Fruit fly (Drosophila melanogaster) whole organism, adult: ENCODE results near the gene CG15927.
A peak's percentile ranks its signal among the peaks of the same experiment; 100 is the strongest.

Experiments
- CG11617 ChIP-seq: fragments of 200-800 bp; sonication (Bioruptor generic); optimal IDR thresholded peaks from 2 replicates; lab custom pipeline; 2017; ENCODE audit warnings: mild to moderate bottlenecking, missing biosample characterization, missing genetic modification reagents, missing genetic modification characterization
- CG12768 ChIP-seq: fragments of 200-800 bp; sonication (Bioruptor generic); optimal IDR thresholded peaks from 2 replicates; lab custom pipeline; 2017; ENCODE audit warnings: missing biosample characterization, missing genetic modification characterization, mild to moderate bottlenecking, moderate library complexity, missing genetic modification reagents
- CG14711 ChIP-seq: fragments of 200-800 bp; sonication (Bioruptor generic); optimal IDR thresholded peaks from 2 replicates; lab custom pipeline; 2018; ENCODE audit warnings: missing biosample characterization, mild to moderate bottlenecking, missing genetic modification characterization, moderate library complexity
- CG1620 ChIP-seq: fragments of 200-800 bp; sonication (Bioruptor generic); optimal IDR thresholded peaks from 2 replicates; lab custom pipeline; 2016; ENCODE audit warnings: missing biosample characterization, missing genetic modification characterization
- CG33017 ChIP-seq: fragments of 200-800 bp; sonication (Bioruptor generic); optimal IDR thresholded peaks from 2 replicates; lab custom pipeline; 2018; ENCODE audit warnings: missing biosample characterization, mild to moderate bottlenecking, missing genetic modification characterization, moderate library complexity
- CG5204 ChIP-seq: fragments of 200-800 bp; sonication (Bioruptor generic); optimal IDR thresholded peaks from 2 replicates; lab custom pipeline; 2016; ENCODE audit warnings: missing biosample characterization, missing genetic modification characterization
- CG7045 ChIP-seq: fragments of 200-800 bp; sonication (Bioruptor generic); optimal IDR thresholded peaks from 2 replicates; lab custom pipeline; 2017; ENCODE audit warnings: missing biosample characterization, mild to moderate bottlenecking, missing genetic modification characterization
- CG7101 ChIP-seq: fragments of 200-800 bp; sonication (Bioruptor generic); optimal IDR thresholded peaks from 2 replicates; lab custom pipeline; 2018; ENCODE audit warnings: missing biosample characterization, mild to moderate bottlenecking, missing genetic modification characterization, moderate library complexity
- Clk ChIP-seq: fragments of 200-800 bp; sonication (Bioruptor generic); optimal IDR thresholded peaks from 2 replicates; lab custom pipeline; 2017; ENCODE audit warnings: missing biosample characterization, missing genetic modification characterization
- Crg-1 ChIP-seq: fragments of 200-800 bp; sonication (Bioruptor generic); optimal IDR thresholded peaks from 2 replicates; lab custom pipeline; 2016; ENCODE audit warnings: missing biosample characterization, missing genetic modification characterization
- Hr96 ChIP-seq: fragments of 200-800 bp; sonication (Bioruptor generic); optimal IDR thresholded peaks from 2 replicates; lab custom pipeline; 2016; ENCODE audit warnings: missing biosample characterization, missing genetic modification characterization
- Mnt ChIP-seq: fragments of 200-800 bp; sonication (Bioruptor generic); optimal IDR thresholded peaks from 2 replicates; lab custom pipeline; 2016; ENCODE audit warnings: missing biosample characterization, mild to moderate bottlenecking, missing genetic modification characterization
- bab1 ChIP-seq: fragments of 200-800 bp; sonication (Bioruptor generic); optimal IDR thresholded peaks from 3 replicates; lab custom pipeline; 2019; ENCODE audit warnings: missing biosample characterization, mild to moderate bottlenecking, missing genetic modification characterization, moderate library complexity
- cic ChIP-seq: fragments of 200-800 bp; sonication (Bioruptor generic); optimal IDR thresholded peaks from 2 replicates; lab custom pipeline; 2017; ENCODE audit warnings: missing biosample characterization, mild to moderate bottlenecking, missing genetic modification characterization, moderate library complexity
- cnc ChIP-seq, 2 experiments: fragments of >200 bp; optimal IDR thresholded peaks; 2 replicates each; lab custom pipeline; 2017
- kay ChIP-seq: fragments of 200-800 bp; sonication (Bioruptor generic); peaks from one replicate; lab custom pipeline; 2016; ENCODE audit warnings: missing biosample characterization, missing genetic modification characterization, borderline replicate concordance
- ovo ChIP-seq: fragments of 200-800 bp; sonication (Bioruptor generic); optimal IDR thresholded peaks from 2 replicates; lab custom pipeline; 2016; ENCODE audit warnings: missing biosample characterization, missing genetic modification characterization
- pad ChIP-seq: fragments of 200-800 bp; sonication (Bioruptor generic); optimal IDR thresholded peaks from 3 replicates; lab custom pipeline; 2017; ENCODE audit warnings: missing biosample characterization, missing genetic modification characterization, mild to moderate bottlenecking, moderate library complexity, missing genetic modification reagents
- tj ChIP-seq: fragments of 200-800 bp; sonication (Bioruptor generic); optimal IDR thresholded peaks from 3 replicates; lab custom pipeline; 2017; ENCODE audit warnings: missing biosample characterization, mild to moderate bottlenecking, missing genetic modification characterization, moderate library complexity
- toe ChIP-seq: fragments of 200-800 bp; sonication (Bioruptor generic); optimal IDR thresholded peaks from 2 replicates; lab custom pipeline; 2016; ENCODE audit warnings: missing biosample characterization, missing genetic modification characterization

Gene CG15927

dm6 chrX:12470187-12470931 lies 15.8 kb downstream of the CG15927 start:
- no peak for TF ChIP-seq Crg-1 (GFP tag; lab: Kevin White, UChicago)
- no peak for TF ChIP-seq kay (GFP tag; lab: Kevin White, UChicago)
- peak; percentile 72 for TF ChIP-seq ovo (GFP tag; lab: Kevin White, UChicago)
- peak; percentile 60 for TF ChIP-seq CG7101 (tag; lab: Kevin White, UChicago)
- peak; percentile 53 for TF ChIP-seq CG11617 (GFP tag; lab: Kevin White, UChicago)
- TF ChIP-seq bab1 (GFP tag; lab: Kevin White, UChicago): peak; percentile 29
- no peak for TF ChIP-seq CG5204 (GFP tag; lab: Kevin White, UChicago)
- peak; percentile 4 for TF ChIP-seq cic
- peak; percentile 13 for TF ChIP-seq toe
- TF ChIP-seq CG7045 (GFP tag; lab: Kevin White, UChicago): peak; percentile 39
- peak; percentile 19 for TF ChIP-seq CG12768
- peak; percentile 90 for TF ChIP-seq CG14711 (tag; lab: Kevin White, UChicago)
- TF ChIP-seq CG1620: peak; percentile 6
- TF ChIP-seq pad (GFP tag; lab: Kevin White, UChicago): peak; percentile 91

- no peak for TF ChIP-seq CG11617 (GFP tag; lab: Kevin White, UChicago)
- TF ChIP-seq bab1 (GFP tag; lab: Kevin White, UChicago): no peak
- TF ChIP-seq CG7101 (tag; lab: Kevin White, UChicago): no peak
- peak; percentile 65 for TF ChIP-seq CG14711 (tag; lab: Kevin White, UChicago)
- no peak for TF ChIP-seq CG5204 (GFP tag; lab: Kevin White, UChicago)
Measured at dm6 chrX:12471408-12471807, 16.9 kb downstream of the CG15927 start.

DNA sequence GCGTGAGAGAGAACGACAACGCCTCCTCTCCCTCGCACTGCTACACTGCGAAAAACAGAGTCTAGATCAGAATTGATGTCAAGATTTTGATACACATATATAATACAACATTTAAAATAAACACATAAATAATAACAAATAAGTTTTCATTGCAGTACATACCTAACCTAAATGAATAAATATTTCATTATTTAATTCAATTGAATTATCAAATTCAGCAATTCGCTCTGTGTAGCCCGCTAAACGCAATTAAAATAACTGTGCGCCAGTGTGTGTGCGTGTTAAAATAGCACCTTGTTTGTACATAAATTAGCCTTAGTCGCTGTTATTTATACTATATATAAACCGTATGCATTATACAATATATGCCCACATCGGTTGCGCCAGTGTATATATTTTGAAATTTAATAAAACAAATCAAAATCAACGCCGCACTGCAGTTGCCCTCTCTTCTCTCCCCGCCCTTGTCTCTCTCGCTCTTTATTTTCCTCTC lies 17.8 kb downstream of the CG15927 start:
- peak; percentile 65 for TF ChIP-seq kay (GFP tag; lab: Kevin White, UChicago)
- TF ChIP-seq CG5204 (GFP tag; lab: Kevin White, UChicago): peak; percentile 85
- TF ChIP-seq CG7101 (tag; lab: Kevin White, UChicago): peak; percentile 98
- peak; percentile 95 for TF ChIP-seq CG14711 (tag; lab: Kevin White, UChicago)
- TF ChIP-seq ovo (GFP tag; lab: Kevin White, UChicago): peak; percentile 85
- peak; percentile 98 for TF ChIP-seq bab1 (GFP tag; lab: Kevin White, UChicago)
- no peak for TF ChIP-seq cnc (optimal IDR thresholded peaks at IDR 0.05; lab: Kevin White, UChicago)
- TF ChIP-seq Clk (GFP tag; lab: Kevin White, UChicago): peak; percentile 87
- TF ChIP-seq CG1620: peak; percentile 90
- peak; percentile 86 for TF ChIP-seq Mnt (GFP tag; lab: Kevin White, UChicago)
- TF ChIP-seq pad (GFP tag; lab: Kevin White, UChicago): peak; percentile 88
- peak; percentile 79 for TF ChIP-seq toe
- TF ChIP-seq tj (GFP tag; lab: Kevin White, UChicago): peak; percentile 87
- peak; percentile 82 for TF ChIP-seq Crg-1 (GFP tag; lab: Kevin White, UChicago)
- peak; percentile 92 for TF ChIP-seq CG12768
- peak; percentile 96 for TF ChIP-seq CG33017 (tag; lab: Kevin White, UChicago)
- TF ChIP-seq cic: peak; percentile 78
- peak; percentile 97 for TF ChIP-seq CG11617 (GFP tag; lab: Kevin White, UChicago)
- peak; percentile 93 for TF ChIP-seq CG7045 (GFP tag; lab: Kevin White, UChicago)
- peak; percentile 78 for TF ChIP-seq Hr96 (GFP tag; lab: Kevin White, UChicago)

DNA sequence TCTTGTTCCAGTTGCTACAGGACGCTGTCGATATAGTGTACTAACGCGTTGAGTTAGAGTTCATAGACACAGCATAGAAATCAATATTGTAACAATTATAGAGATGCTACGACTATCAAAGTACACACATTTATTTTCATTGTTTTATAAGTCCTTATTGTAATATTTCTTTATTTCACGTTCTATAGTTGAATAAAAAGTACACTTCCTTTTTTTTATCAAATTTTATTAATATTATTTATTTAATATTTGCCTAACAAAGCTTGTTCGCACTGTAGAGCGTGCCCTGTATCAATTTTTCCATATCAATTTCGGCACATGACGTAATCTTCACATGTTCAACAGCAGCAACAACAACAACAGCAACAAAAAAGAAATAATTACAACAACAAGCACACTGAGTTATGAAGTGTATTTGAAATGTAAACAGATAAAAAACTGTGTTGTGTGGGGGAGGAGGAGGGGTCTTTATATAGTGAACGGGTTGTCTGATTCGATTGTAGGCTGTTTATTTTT lies 19.5 kb downstream of the CG15927 start:
- TF ChIP-seq cnc (optimal IDR thresholded peaks at IDR 0.05; lab: Kevin White, UChicago) (no peak), CG11617 (GFP tag; lab: Kevin White, UChicago) (peak; percentile 33), cic (peak; percentile 10), CG1620 (no peak), toe (no peak), tj (GFP tag; lab: Kevin White, UChicago) (peak; percentile 17), Mnt (GFP tag; lab: Kevin White, UChicago) (peak; percentile 34), CG5204 (GFP tag; lab: Kevin White, UChicago) (no peak), bab1 (GFP tag; lab: Kevin White, UChicago) (no peak), Crg-1 (GFP tag; lab: Kevin White, UChicago) (no peak), CG14711 (tag; lab: Kevin White, UChicago) (peak; percentile 49), kay (GFP tag; lab: Kevin White, UChicago) (no peak), Clk (GFP tag; lab: Kevin White, UChicago) (no peak), Hr96 (GFP tag; lab: Kevin White, UChicago) (no peak), ovo (GFP tag; lab: Kevin White, UChicago) (peak; percentile 4), pad (GFP tag; lab: Kevin White, UChicago) (no peak), CG7101 (tag; lab: Kevin White, UChicago) (peak; percentile 60), CG7045 (GFP tag; lab: Kevin White, UChicago) (peak; percentile 12), CG33017 (tag; lab: Kevin White, UChicago) (peak; percentile 16), CG12768 (no peak)

DNA sequence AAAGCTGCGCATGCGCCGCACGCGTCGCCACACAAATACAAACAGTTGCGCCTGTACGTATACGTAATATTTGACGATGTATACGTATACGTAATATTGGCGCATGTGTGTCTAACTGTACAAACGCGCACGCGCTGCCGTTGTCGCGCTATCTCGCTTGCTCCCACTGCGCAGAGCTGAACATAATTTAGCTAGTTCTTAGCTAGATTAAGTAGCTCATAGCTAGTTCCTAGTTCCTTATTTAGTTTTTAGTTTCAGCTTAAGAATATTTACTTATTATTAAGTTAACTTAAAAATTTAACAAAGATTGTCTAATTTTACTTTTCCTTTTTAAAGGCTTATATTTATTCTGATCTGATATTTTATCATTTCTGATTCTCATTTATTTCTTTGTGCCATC lies 25.8 kb downstream of the CG15927 start:
- TF ChIP-seq CG12768: no peak
- TF ChIP-seq CG11617 (GFP tag; lab: Kevin White, UChicago): no peak
- TF ChIP-seq pad (GFP tag; lab: Kevin White, UChicago): no peak
- no peak for TF ChIP-seq CG14711 (tag; lab: Kevin White, UChicago)
- no peak for TF ChIP-seq ovo (GFP tag; lab: Kevin White, UChicago)
- TF ChIP-seq Crg-1 (GFP tag; lab: Kevin White, UChicago): no peak
- TF ChIP-seq CG33017 (tag; lab: Kevin White, UChicago): no peak
- TF ChIP-seq cic: no peak
